Worm (Caenorhabditis elegans) whole organism, L3 larva: ENCODE results near the gene npr-41.

Source experiments
- R02D3.7 ChIP-seq: fragments of 150-350 bp; optimal IDR thresholded peaks from 2 replicates; lab custom pipeline; 2014; ENCODE audit warnings: missing biosample characterization, missing genetic modification characterization
- ZK546.5 ChIP-seq: sonication (generic microtip); optimal IDR thresholded peaks from 2 replicates; lab custom pipeline; 2017; ENCODE audit warnings: missing biosample characterization, missing genetic modification characterization
- ceh-16 ChIP-seq: sonication (generic microtip); optimal IDR thresholded peaks from 2 replicates; lab custom pipeline; 2017; ENCODE audit warnings: missing biosample characterization, missing genetic modification characterization
- ceh-28 ChIP-seq: fragments of 150-350 bp; optimal IDR thresholded peaks from 2 replicates; lab custom pipeline; 2014; ENCODE audit warnings: missing biosample characterization, missing genetic modification reagents, missing genetic modification characterization
- ceh-82 ChIP-seq: fragments of 150-350 bp; optimal IDR thresholded peaks from 2 replicates; lab custom pipeline; 2014; ENCODE audit warnings: missing biosample characterization, missing genetic modification characterization
- ceh-9 ChIP-seq: sonication (generic microtip); optimal IDR thresholded peaks from 2 replicates; lab custom pipeline; 2018; ENCODE audit warnings: missing biosample characterization, missing genetic modification characterization
- egl-27 ChIP-seq: sonication (generic microtip); optimal IDR thresholded peaks from 4 replicates; lab custom pipeline; 2017; ENCODE audit warnings: missing biosample characterization, missing genetic modification reagents, missing genetic modification characterization
- egl-5 ChIP-seq: fragments of 150-350 bp; optimal IDR thresholded peaks from 2 replicates; lab custom pipeline; 2017; ENCODE audit warnings: missing biosample characterization, missing genetic modification reagents, missing genetic modification characterization, inconsistent platforms
- elt-2 ChIP-seq: sonication (generic microtip); optimal IDR thresholded peaks from 2 replicates; lab custom pipeline; 2016; ENCODE audit warnings: missing genetic modification reagents, mild to moderate bottlenecking, missing genetic modification characterization, missing compliant biosample characterization
- eor-1 ChIP-seq, 2 experiments: fragments of 150-350 bp; optimal IDR thresholded peaks; 2 replicates each; lab custom pipeline; 2014 to 2018; ENCODE audit warnings: missing biosample characterization in 2 of 2, missing genetic modification characterization in 2 of 2
- fkh-10 ChIP-seq: sonication (generic microtip); optimal IDR thresholded peaks from 2 replicates; lab custom pipeline; 2017; ENCODE audit warnings: missing biosample characterization, missing genetic modification reagents, missing genetic modification characterization
- fos-1 ChIP-seq: fragments of 150-350 bp; optimal IDR thresholded peaks from 2 replicates; lab custom pipeline; 2014; ENCODE audit warnings: missing biosample characterization, missing genetic modification characterization
- hmg-11 ChIP-seq: sonication (generic microtip); optimal IDR thresholded peaks from 2 replicates; lab custom pipeline; 2016; ENCODE audit warnings: missing genetic modification characterization, missing compliant biosample characterization
- jun-1 ChIP-seq: fragments of 150-350 bp; optimal IDR thresholded peaks from 2 replicates; lab custom pipeline; 2014; ENCODE audit warnings: missing biosample characterization, missing genetic modification reagents, missing genetic modification characterization
- lin-15B ChIP-seq: fragments of 150-350 bp; optimal IDR thresholded peaks from 2 replicates; lab custom pipeline; 2014; ENCODE audit warnings: missing biosample characterization, missing genetic modification characterization
- lin-39 ChIP-seq: fragments of 150-350 bp; optimal IDR thresholded peaks from 2 replicates; lab custom pipeline; 2018; ENCODE audit warnings: missing biosample characterization, missing genetic modification reagents, missing genetic modification characterization
- lsy-12 ChIP-seq: sonication (generic microtip); optimal IDR thresholded peaks from 2 replicates; lab custom pipeline; 2016; ENCODE audit warnings: mild to moderate bottlenecking, missing genetic modification characterization, missing compliant biosample characterization
- mdl-1 ChIP-seq: fragments of 150-350 bp; optimal IDR thresholded peaks from 2 replicates; lab custom pipeline; 2014; ENCODE audit warnings: missing biosample characterization, missing genetic modification characterization
- mml-1 ChIP-seq: fragments of 150-350 bp; sonication (generic microtip); optimal IDR thresholded peaks from 3 replicates; lab custom pipeline; 2014; ENCODE audit warnings: missing biosample characterization, missing genetic modification characterization
- nfya-1 ChIP-seq: sonication (generic microtip); optimal IDR thresholded peaks from 2 replicates; lab custom pipeline; 2017; ENCODE audit warnings: missing genetic modification characterization, mild to moderate bottlenecking, missing compliant biosample characterization, antibody characterized with exemption, moderate library complexity; ENCODE audit not compliant: insufficient read depth
- nhr-11 ChIP-seq: fragments of 150-350 bp; optimal IDR thresholded peaks from 2 replicates; lab custom pipeline; 2014; ENCODE audit warnings: missing biosample characterization, missing genetic modification characterization
- nhr-12 ChIP-seq: fragments of 150-350 bp; optimal IDR thresholded peaks from 2 replicates; lab custom pipeline; 2014; ENCODE audit warnings: missing biosample characterization, missing genetic modification characterization
- nhr-23 ChIP-seq: fragments of 150-350 bp; optimal IDR thresholded peaks from 2 replicates; lab custom pipeline; 2014; ENCODE audit warnings: missing biosample characterization, missing genetic modification reagents, missing genetic modification characterization
- nhr-237 ChIP-seq: fragments of 150-350 bp; optimal IDR thresholded peaks from 2 replicates; lab custom pipeline; 2014; ENCODE audit warnings: missing biosample characterization, missing genetic modification characterization
- nhr-25 ChIP-seq: sonication (generic microtip); optimal IDR thresholded peaks from 2 replicates; lab custom pipeline; 2017; ENCODE audit warnings: missing biosample characterization, missing genetic modification characterization
- nhr-43 ChIP-seq: sonication (generic microtip); optimal IDR thresholded peaks from 2 replicates; lab custom pipeline; 2016; ENCODE audit warnings: mild to moderate bottlenecking, missing genetic modification characterization, missing compliant biosample characterization; ENCODE audit not compliant: poor library complexity, severe bottlenecking
- nhr-67 ChIP-seq: fragments of 150-350 bp; optimal IDR thresholded peaks from 2 replicates; lab custom pipeline; 2014; ENCODE audit warnings: missing biosample characterization, missing genetic modification characterization
- nhr-76 ChIP-seq: fragments of 150-350 bp; sonication (generic microtip); optimal IDR thresholded peaks from 5 replicates; lab custom pipeline; 2014; ENCODE audit warnings: missing biosample characterization, missing genetic modification characterization
- pha-4 ChIP-seq: fragments of 150-350 bp; optimal IDR thresholded peaks from 2 replicates; lab custom pipeline; 2014; ENCODE audit warnings: missing biosample characterization, missing genetic modification reagents, missing genetic modification characterization
- snpc-4 ChIP-seq: fragments of 150-350 bp; optimal IDR thresholded peaks from 2 replicates; lab custom pipeline; 2014; ENCODE audit warnings: missing biosample characterization, missing genetic modification characterization
- tbx-2 ChIP-seq: sonication (generic microtip); optimal IDR thresholded peaks from 2 replicates; lab custom pipeline; 2016; ENCODE audit warnings: mild to moderate bottlenecking, missing genetic modification characterization, missing compliant biosample characterization
- unc-39 ChIP-seq: sonication (generic microtip); optimal IDR thresholded peaks from 4 replicates; lab custom pipeline; 2017; ENCODE audit warnings: missing biosample characterization, missing genetic modification characterization
- ztf-11 ChIP-seq: fragments of 150-350 bp; optimal IDR thresholded peaks from 2 replicates; lab custom pipeline; 2014; ENCODE audit warnings: missing biosample characterization, missing genetic modification characterization
- ztf-4 ChIP-seq: fragments of 150-350 bp; optimal IDR thresholded peaks from 2 replicates; lab custom pipeline; 2014; ENCODE audit warnings: missing biosample characterization, missing genetic modification characterization

npr-41 gene

DNA sequence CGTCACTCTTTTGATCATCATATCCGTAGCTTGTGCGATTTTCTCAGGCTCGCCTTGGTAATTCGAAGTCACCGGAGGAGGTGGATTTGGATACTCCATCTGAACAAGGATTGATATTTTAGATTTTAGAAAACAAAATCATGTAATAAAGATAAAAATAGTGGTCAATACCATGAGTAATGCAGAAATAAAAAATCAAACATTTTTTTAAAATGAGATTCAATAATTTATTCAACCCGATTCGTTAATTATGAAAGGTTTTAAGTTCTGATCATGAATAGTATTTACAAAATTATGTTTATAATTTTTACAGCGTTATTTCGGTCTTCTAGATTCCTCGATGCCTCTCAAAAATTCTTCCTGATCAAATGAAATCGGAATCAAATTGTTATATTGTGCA, 23.2 kb downstream of the npr-41 start, which contains the start of gene mdt-8:
mdt-8 (minus strand) TSS at position 101 of the 400 bp plus-strand sequence.
- TF ChIP-seq nhr-12 (tag; lab: Kevin White, UChicago) (no peak), unc-39 (tag; lab: Kevin White, UChicago) (no peak), nhr-67 (tag; lab: Kevin White, UChicago) (no peak), R02D3.7 (tag; lab: Kevin White, UChicago) (no peak), fos-1 (tag; lab: Kevin White, UChicago) (no peak), hmg-11 (no peak), ceh-9 (no peak), elt-2 (no peak), fkh-10 (no peak), ceh-82 (tag; lab: Kevin White, UChicago) (no peak), lsy-12 (tag; lab: Kevin White, UChicago) (no peak)

DNA sequence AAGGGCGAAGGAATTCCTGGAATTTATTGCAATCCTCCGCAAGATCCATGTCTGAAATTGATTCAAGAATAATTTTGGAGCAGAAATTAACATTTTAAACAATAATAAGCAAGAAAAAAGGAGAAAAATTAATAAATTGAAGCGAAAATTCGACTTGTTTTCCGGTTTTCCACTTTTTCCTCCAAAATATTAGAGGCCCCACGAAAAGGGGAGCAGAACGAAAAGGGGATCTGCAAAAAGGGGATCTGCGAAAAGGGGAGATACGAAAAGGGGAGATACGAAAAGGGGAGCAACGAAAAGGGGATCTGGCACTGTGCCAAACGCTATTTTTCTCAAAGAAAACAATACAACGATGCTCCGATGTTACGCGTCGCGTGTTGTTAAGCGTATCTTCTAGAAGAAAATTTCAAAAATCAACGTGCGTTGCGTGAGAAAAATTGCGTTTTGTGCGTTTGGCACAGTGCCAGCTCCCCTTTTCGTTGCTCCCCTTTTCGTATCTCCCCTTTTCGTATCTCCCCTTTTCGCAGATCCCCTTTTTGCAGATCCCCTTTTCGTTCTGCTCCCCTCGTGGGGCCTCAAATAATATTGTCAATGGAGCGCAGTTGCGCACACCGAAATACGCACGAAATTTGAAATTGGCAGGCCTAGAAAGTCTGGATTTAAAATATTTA, 24.1 kb downstream of the npr-41 start, which contains the start of gene Y62F5A.12:
Y62F5A.12 (minus strand) TSS at position 51 of the 671 bp plus-strand sequence.
- TF ChIP-seq fkh-10: peak; percentile 18
- peak; percentile 2 for TF ChIP-seq nhr-11 (tag; lab: Kevin White, UChicago)
- TF ChIP-seq elt-2: peak; percentile 40
- peak; percentile 81 for TF ChIP-seq lsy-12 (tag; lab: Kevin White, UChicago)
- TF ChIP-seq nhr-43: peak; percentile 67
- peak; percentile 46 for TF ChIP-seq nhr-25 (tag; lab: Kevin White, UChicago)
- TF ChIP-seq lin-15B (tag; lab: Kevin White, UChicago): peak; percentile 81
- TF ChIP-seq lin-39: peak; percentile 36
- TF ChIP-seq nhr-23 (tag; lab: Kevin White, UChicago): peak; percentile 64
- TF ChIP-seq snpc-4 (tag; lab: Kevin White, UChicago): peak; percentile 76
- peak; percentile 54 for TF ChIP-seq nfya-1 (tag; lab: Kevin White, UChicago)
- TF ChIP-seq tbx-2: peak; percentile 47
- TF ChIP-seq R02D3.7 (tag; lab: Kevin White, UChicago): peak; percentile 57
- peak; percentile 77 for TF ChIP-seq jun-1
- peak; percentile 72 for TF ChIP-seq ceh-28 (tag; lab: Kevin White, UChicago)
- TF ChIP-seq ceh-82 (tag; lab: Kevin White, UChicago): peak; percentile 67
- peak; percentile 67 for TF ChIP-seq pha-4 (tag; lab: Kevin White, UChicago)
- peak; percentile 18 for TF ChIP-seq ztf-4
- TF ChIP-seq hmg-11: peak; percentile 18

DNA sequence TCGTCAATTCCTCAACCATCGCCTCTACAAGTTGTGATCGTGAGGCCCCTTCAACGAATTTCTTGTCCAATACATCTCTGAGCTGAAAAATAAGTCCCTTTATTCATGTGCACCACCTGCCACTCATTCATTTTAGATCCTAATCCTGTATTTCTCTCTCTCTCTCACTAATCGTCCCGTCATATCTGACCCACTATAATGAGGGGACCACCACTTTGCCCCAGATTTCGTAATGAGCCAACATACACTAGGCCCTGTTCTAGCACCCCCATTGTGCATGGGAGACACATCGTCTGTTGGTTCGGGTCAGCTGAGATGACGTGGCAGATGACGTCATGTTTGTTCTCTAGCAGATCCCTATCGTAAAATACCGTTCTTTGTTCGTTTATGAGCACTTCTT, 25.0 kb downstream of the npr-41 start:
- TF ChIP-seq elt-2: no peak
- TF ChIP-seq eor-1 (tag; optimal IDR thresholded peaks at IDR 0.05; lab: Kevin White, UChicago): no peak
- no peak for TF ChIP-seq snpc-4 (tag; lab: Kevin White, UChicago)
- no peak for TF ChIP-seq nhr-76 (tag; lab: Kevin White, UChicago)
- TF ChIP-seq, all 47 proteins: peak for 0

DNA sequence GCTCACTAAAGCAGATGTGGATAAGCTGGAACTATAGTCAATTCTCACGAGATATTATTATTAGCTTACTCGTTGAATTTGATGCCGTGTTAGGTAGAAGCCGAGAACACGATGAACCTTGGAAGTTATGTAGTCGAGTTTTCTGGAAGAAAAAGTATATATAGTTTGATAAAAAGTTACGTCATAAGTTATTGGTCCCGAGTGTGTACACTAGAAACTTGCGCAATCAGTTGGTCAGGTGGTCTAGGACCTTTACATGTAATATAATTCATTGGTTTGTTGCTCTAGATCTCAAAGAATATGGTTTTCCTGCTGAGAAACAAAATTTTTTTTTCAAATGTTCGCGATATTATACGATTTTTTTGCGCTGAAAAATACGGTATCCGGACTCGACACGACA, 25.5 kb downstream of the npr-41 start:
- no peak for TF ChIP-seq mdl-1 (tag; lab: Kevin White, UChicago)
- no peak for TF ChIP-seq nfya-1 (tag; lab: Kevin White, UChicago)
- no peak for TF ChIP-seq egl-5 (tag; lab: Kevin White, UChicago)
- TF ChIP-seq nhr-67 (tag; lab: Kevin White, UChicago): no peak
- no peak for TF ChIP-seq mml-1
- TF ChIP-seq ZK546.5 (tag; lab: Kevin White, UChicago): no peak
- no peak for TF ChIP-seq ceh-9
- TF ChIP-seq ztf-11 (tag; lab: Kevin White, UChicago): no peak
- TF ChIP-seq nhr-76 (tag; lab: Kevin White, UChicago): no peak
- TF ChIP-seq nhr-237 (tag; lab: Kevin White, UChicago): no peak
- TF ChIP-seq tbx-2: no peak
- TF ChIP-seq ceh-16 (tag; lab: Kevin White, UChicago): no peak
- TF ChIP-seq snpc-4 (tag; lab: Kevin White, UChicago): no peak
- no peak for TF ChIP-seq lin-15B (tag; lab: Kevin White, UChicago)
- TF ChIP-seq egl-27 (tag; lab: Kevin White, UChicago): no peak
- TF ChIP-seq nhr-12 (tag; lab: Kevin White, UChicago): no peak
- TF ChIP-seq fkh-10: no peak
- TF ChIP-seq jun-1: no peak
- no peak for TF ChIP-seq hmg-11
